Worm (Caenorhabditis elegans): ENCODE results near the gene R04F11.3.

R04F11.3 gene

ce11 chrV:12296794-12297193 is 20.2 kb downstream of the R04F11.3 start:
- TF ChIP-seq nhr-84 (tag; optimal IDR thresholded peaks at IDR 0.05) (no peak), nhr-85 (tag) (peak; percentile 74), elt-3 (tag; optimal IDR thresholded peaks at IDR 0.05) (peak in 1 of 6 experiments; percentile 32), lin-39 (tag; optimal IDR thresholded peaks at IDR 0.05) (no peak), nhr-19 (GFP tag; conservative IDR thresholded peaks at IDR 0.05) (no peak), nhr-237 (tag; optimal IDR thresholded peaks at IDR 0.05) (no peak), xbp-1 (tag; optimal IDR thresholded peaks at IDR 0.05) (no peak), mdl-1 (tag; optimal IDR thresholded peaks at IDR 0.05) (peak in 1 of 2 experiments; percentile 17), tbx-2 (tag; optimal IDR thresholded peaks at IDR 0.05) (no peak), nhr-20 (tag; optimal IDR thresholded peaks at IDR 0.05) (peak; percentile 10), swsn-7 (tag; optimal IDR thresholded peaks at IDR 0.05) (no peak), unc-98 (GFP tag; IDR thresholded peaks at IDR 0.05) (no peak), lin-15B (tag; optimal IDR thresholded peaks at IDR 0.05) (no peak), aha-1 (tag; optimal IDR thresholded peaks at IDR 0.05) (no peak), rnt-1 (tag; optimal IDR thresholded peaks at IDR 0.05) (no peak), sox-4 (tag; optimal IDR thresholded peaks at IDR 0.05) (no peak), blmp-1 (tag; optimal IDR thresholded peaks at IDR 0.05) (peak; percentile 64), elt-2 (tag; optimal IDR thresholded peaks at IDR 0.05) (no peak), mef-2 (tag; optimal IDR thresholded peaks at IDR 0.05) (no peak), zip-4 (GFP tag; optimal IDR thresholded peaks at IDR 0.05) (no peak), nhr-47 (tag; optimal IDR thresholded peaks at IDR 0.05) (no peak), mep-1 (tag; optimal IDR thresholded peaks at IDR 0.05) (peak; percentile 1), fkh-10 (GFP tag; optimal IDR thresholded peaks at IDR 0.05) (no peak), lin-14 (GFP tag; optimal IDR thresholded peaks at IDR 0.05) (peak; percentile 44), snu-23 (GFP tag; optimal IDR thresholded peaks at IDR 0.05) (no peak)

ce11 chrV:12296122-12296521 is 20.9 kb downstream of the R04F11.3 start:
- TF ChIP-seq lin-39 (tag; optimal IDR thresholded peaks at IDR 0.05) (no peak), mab-9 (GFP tag; IDR thresholded peaks at IDR 0.05) (no peak), nhr-71 (tag; optimal IDR thresholded peaks at IDR 0.05) (no peak), pqm-1 (tag; optimal IDR thresholded peaks at IDR 0.05) (no peak), lin-35 (GFP tag; optimal IDR thresholded peaks at IDR 0.05) (peak in 1 of 2 experiments; percentile 7), elt-2 (tag; optimal IDR thresholded peaks at IDR 0.05) (peak; percentile 65)

- no peak for TF ChIP-seq mab-9 (GFP tag; IDR thresholded peaks at IDR 0.05)
- no peak for TF ChIP-seq nhr-77 (tag; optimal IDR thresholded peaks at IDR 0.05)
- no peak for TF ChIP-seq fkh-10 (GFP tag; optimal IDR thresholded peaks at IDR 0.05)
- peak; percentile 36 for TF ChIP-seq nhr-20 (tag; optimal IDR thresholded peaks at IDR 0.05)
- peak; percentile 38 for TF ChIP-seq blmp-1 (tag; optimal IDR thresholded peaks at IDR 0.05)
- peak; percentile 56 for TF ChIP-seq lin-14 (GFP tag; optimal IDR thresholded peaks at IDR 0.05)
- no peak for TF ChIP-seq dpl-1 (GFP tag; optimal IDR thresholded peaks at IDR 0.05)
- no peak for TF ChIP-seq hpl-2 (GFP tag; optimal IDR thresholded peaks at IDR 0.05)
- no peak for TF ChIP-seq tlp-1 (tag; optimal IDR thresholded peaks at IDR 0.05)
- no peak for TF ChIP-seq ztf-11 (tag; optimal IDR thresholded peaks at IDR 0.05)
- TF ChIP-seq dsc-1 (tag; optimal IDR thresholded peaks at IDR 0.05): no peak
- TF ChIP-seq nhr-71 (tag; optimal IDR thresholded peaks at IDR 0.05): peak; percentile 49
- peak; percentile 25 for TF ChIP-seq rnt-1 (tag; optimal IDR thresholded peaks at IDR 0.05)
- peak in 1 of 2 experiments; percentile 48 for TF ChIP-seq lsy-2 (tag; optimal IDR thresholded peaks at IDR 0.05)
- TF ChIP-seq nhr-76 (tag; optimal IDR thresholded peaks at IDR 0.05): no peak
- TF ChIP-seq lin-35 (GFP tag; optimal IDR thresholded peaks at IDR 0.05): peak in 1 of 2 experiments; percentile 23
- peak; percentile 2 for TF ChIP-seq unc-130 (tag; optimal IDR thresholded peaks at IDR 0.05)
- no peak for TF ChIP-seq unc-62 (GFP tag; optimal IDR thresholded peaks at IDR 0.05)
- TF ChIP-seq fos-1 (tag; optimal IDR thresholded peaks at IDR 0.05): no peak
- peak; percentile 15 for TF ChIP-seq tbx-2 (tag; optimal IDR thresholded peaks at IDR 0.05)
- TF ChIP-seq efl-3 (GFP tag; optimal IDR thresholded peaks at IDR 0.05): peak; percentile 39
- peak in 1 of 6 experiments; percentile 40 for TF ChIP-seq elt-3 (tag; optimal IDR thresholded peaks at IDR 0.05)
- no peak for TF ChIP-seq lin-13 (GFP tag; optimal IDR thresholded peaks at IDR 0.05)
- peak; percentile 2 for TF ChIP-seq nhr-47 (tag; optimal IDR thresholded peaks at IDR 0.05)
- peak; percentile 33 for TF ChIP-seq snu-23 (GFP tag; optimal IDR thresholded peaks at IDR 0.05)
- no peak; the same call in 1 of the 2 replicates for TF ChIP-seq nhr-19 (GFP tag; conservative IDR thresholded peaks at IDR 0.05)
- TF ChIP-seq C34B4.2 (tag; optimal IDR thresholded peaks at IDR 0.05): no peak
- no peak for TF ChIP-seq zip-4 (GFP tag; optimal IDR thresholded peaks at IDR 0.05)
- TF ChIP-seq mep-1 (tag; optimal IDR thresholded peaks at IDR 0.05): peak; percentile 16
- TF ChIP-seq irx-1 (tag; optimal IDR thresholded peaks at IDR 0.05): peak; percentile 25
- TF ChIP-seq grh-1 (GFP tag; IDR thresholded peaks at IDR 0.05): peak; percentile 32; the same call in 1 of the 2 replicates
- no peak for TF ChIP-seq C16A3.4 (tag; optimal IDR thresholded peaks at IDR 0.05)
- peak; percentile 96 for TF ChIP-seq nhr-85 (tag)
- no peak for TF ChIP-seq unc-30 (tag; optimal IDR thresholded peaks at IDR 0.05)
- TF ChIP-seq nhr-84 (tag; optimal IDR thresholded peaks at IDR 0.05): no peak
Observed at ce11 chrV:12295520-12295919, 21.5 kb downstream of the R04F11.3 start.
